Worm (Caenorhabditis elegans) whole organism, L1 larva: ENCODE results near the gene srd-38.

Source experiments
- C16A3.4 ChIP-seq: fragments of 150-350 bp; optimal IDR thresholded peaks from 2 replicates; lab custom pipeline; 2014; ENCODE audit warnings: missing biosample characterization, missing genetic modification characterization
- C34B4.2 ChIP-seq: sonication (generic microtip); optimal IDR thresholded peaks from 2 replicates; lab custom pipeline; 2017; ENCODE audit warnings: mild to moderate bottlenecking, missing genetic modification characterization, missing compliant biosample characterization
- F16B12.6 ChIP-seq: fragments of 150-350 bp; optimal IDR thresholded peaks from 2 replicates; lab custom pipeline; 2014; ENCODE audit warnings: missing biosample characterization, missing genetic modification characterization
- Y116A8C.19 ChIP-seq: sonication (generic microtip); optimal IDR thresholded peaks from 2 replicates; lab custom pipeline; 2016; ENCODE audit warnings: missing compliant biosample characterization, missing genetic modification characterization, borderline replicate concordance
- aha-1 ChIP-seq: fragments of 150-350 bp; optimal IDR thresholded peaks from 2 replicates; lab custom pipeline; 2014; ENCODE audit warnings: missing biosample characterization, missing genetic modification characterization
- alr-1 ChIP-seq: fragments of 200-800 bp; sonication (Bioruptor generic); optimal IDR thresholded peaks from 2 replicates; lab custom pipeline; 2018; ENCODE audit warnings: borderline replicate concordance, mild to moderate bottlenecking, missing genetic modification characterization, missing compliant biosample characterization
- aly-2 ChIP-seq: fragments of 150-350 bp; optimal IDR thresholded peaks from 2 replicates; lab custom pipeline; 2014; ENCODE audit warnings: missing biosample characterization, missing genetic modification characterization
- ceh-63 ChIP-seq: fragments of 200-800 bp; sonication (Bioruptor generic); optimal IDR thresholded peaks from 2 replicates; lab custom pipeline; 2018; ENCODE audit warnings: mild to moderate bottlenecking, missing genetic modification characterization, missing compliant biosample characterization
- ceh-82 ChIP-seq, 3 experiments: fragments of 150-350 bp in 1 of 3; sonication (generic microtip) in 2 of 3; optimal IDR thresholded peaks; 2 replicates each; lab custom pipeline; 2014 to 2017; ENCODE audit warnings: missing biosample characterization in 3 of 3, missing genetic modification characterization in 3 of 3
- ceh-88 ChIP-seq: fragments of 200-800 bp; sonication (Bioruptor generic); IDR thresholded peaks from 2 replicates; pipeline ENCODE4 v1.3.6; 2022; ENCODE audit warnings: missing genetic modification characterization, missing compliant biosample characterization
- ceh-90 ChIP-seq: sonication (generic microtip); optimal IDR thresholded peaks from 2 replicates; lab custom pipeline; 2016; ENCODE audit warnings: missing genetic modification characterization, missing compliant biosample characterization
- ces-1 ChIP-seq: fragments of 150-350 bp; optimal IDR thresholded peaks from 2 replicates; lab custom pipeline; 2014; ENCODE audit warnings: missing biosample characterization, missing genetic modification reagents, missing genetic modification characterization
- dpl-1 ChIP-seq, 3 experiments: fragments of 150-350 bp in 2 of 3; sonication (generic microtip) in 1 of 3; optimal IDR thresholded peaks; 2 replicates each; lab custom pipeline; 2014 to 2017; ENCODE audit warnings: missing biosample characterization in 3 of 3, missing genetic modification characterization in 3 of 3, missing genetic modification reagents in 3 of 3
- dsc-1 ChIP-seq: sonication (generic microtip); optimal IDR thresholded peaks from 2 replicates; lab custom pipeline; 2016; ENCODE audit warnings: mild to moderate bottlenecking, missing genetic modification characterization, missing compliant biosample characterization
- efl-3 ChIP-seq: fragments of 200-800 bp; sonication (Bioruptor generic); optimal IDR thresholded peaks from 2 replicates; lab custom pipeline; 2018; ENCODE audit warnings: mild to moderate bottlenecking, missing genetic modification characterization, missing compliant biosample characterization
- egl-13 ChIP-seq: sonication (generic microtip); optimal IDR thresholded peaks from 2 replicates; lab custom pipeline; 2016; ENCODE audit warnings: missing genotype, missing genetic modification reagents, missing genetic modification characterization, missing compliant biosample characterization
- elt-2 ChIP-seq: sonication (generic microtip); optimal IDR thresholded peaks from 2 replicates; lab custom pipeline; 2016; ENCODE audit warnings: missing genetic modification characterization, mild to moderate bottlenecking, inconsistent platforms, missing compliant biosample characterization, missing genetic modification reagents
- ets-5 ChIP-seq: fragments of 200-800 bp; sonication (Bioruptor generic); IDR thresholded peaks from 2 replicates; pipeline ENCODE4 v1.3.6; 2022; ENCODE audit warnings: missing genetic modification characterization, missing compliant biosample characterization
- fkh-10 ChIP-seq: sonication (generic microtip); optimal IDR thresholded peaks from 2 replicates; lab custom pipeline; 2017; ENCODE audit warnings: missing biosample characterization, missing genetic modification reagents, missing genetic modification characterization
- fos-1 ChIP-seq: fragments of 150-350 bp; optimal IDR thresholded peaks from 2 replicates; lab custom pipeline; 2014; ENCODE audit warnings: missing biosample characterization, missing genetic modification characterization
- grh-1 ChIP-seq: fragments of 200-800 bp; sonication (Bioruptor generic); IDR thresholded peaks from 2 replicates; pipeline ENCODE4 v1.3.6; 2022; ENCODE audit warnings: missing genetic modification reagents, missing genetic modification characterization, missing compliant biosample characterization
- hlh-17 ChIP-seq: fragments of 200-800 bp; sonication (Bioruptor generic); optimal IDR thresholded peaks from 2 replicates; lab custom pipeline; 2018; ENCODE audit warnings: missing genetic modification characterization, mild to moderate bottlenecking, missing compliant biosample characterization, moderate library complexity, borderline replicate concordance
- hlh-4 ChIP-seq: sonication (generic microtip); optimal IDR thresholded peaks from 2 replicates; lab custom pipeline; 2016; ENCODE audit warnings: mild to moderate bottlenecking, missing genetic modification characterization, missing compliant biosample characterization
- hpl-2 ChIP-seq: fragments of 150-350 bp; optimal IDR thresholded peaks from 2 replicates; lab custom pipeline; 2014; ENCODE audit warnings: missing biosample characterization, missing genetic modification reagents, missing genetic modification characterization
- irx-1 ChIP-seq: sonication (generic microtip); optimal IDR thresholded peaks from 2 replicates; lab custom pipeline; 2016; ENCODE audit warnings: missing genetic modification characterization, missing compliant biosample characterization
- jun-1 ChIP-seq: fragments of 150-350 bp; optimal IDR thresholded peaks from 2 replicates; lab custom pipeline; 2014; ENCODE audit warnings: missing biosample characterization, missing genetic modification reagents, missing genetic modification characterization
- lin-13 ChIP-seq: fragments of 150-350 bp; optimal IDR thresholded peaks from 2 replicates; lab custom pipeline; 2014; ENCODE audit warnings: missing biosample characterization, missing genetic modification reagents, missing genetic modification characterization
- lin-15B ChIP-seq: fragments of 150-350 bp; sonication (generic microtip); optimal IDR thresholded peaks from 3 replicates; lab custom pipeline; 2014; ENCODE audit warnings: missing biosample characterization, missing genetic modification characterization
- lin-39 ChIP-seq: fragments of 150-350 bp; optimal IDR thresholded peaks from 2 replicates; lab custom pipeline; 2014; ENCODE audit warnings: missing biosample characterization, missing genetic modification reagents, missing genetic modification characterization
- lir-3 ChIP-seq: sonication (generic microtip); optimal IDR thresholded peaks from 2 replicates; lab custom pipeline; 2016; ENCODE audit warnings: mild to moderate bottlenecking, missing genetic modification characterization, moderate library complexity, missing compliant biosample characterization; ENCODE audit not compliant: poor library complexity
- mdl-1 ChIP-seq, 2 experiments: fragments of 150-350 bp; optimal IDR thresholded peaks; 2 replicates each; lab custom pipeline; 2014 to 2017; ENCODE audit warnings: missing biosample characterization in 2 of 2, missing genetic modification characterization in 2 of 2, inconsistent platforms in 1 of 2
- mef-2 ChIP-seq: fragments of 150-350 bp; optimal IDR thresholded peaks from 2 replicates; lab custom pipeline; 2014; ENCODE audit warnings: missing biosample characterization, missing genetic modification characterization
- mep-1 ChIP-seq: fragments of 150-350 bp; optimal IDR thresholded peaks from 2 replicates; lab custom pipeline; 2014; ENCODE audit warnings: missing biosample characterization, missing genetic modification characterization
- nhr-11 ChIP-seq: fragments of 150-350 bp; optimal IDR thresholded peaks from 2 replicates; lab custom pipeline; 2014; ENCODE audit warnings: missing biosample characterization, missing genetic modification characterization
- nhr-12 ChIP-seq: sonication (generic microtip); optimal IDR thresholded peaks from 2 replicates; lab custom pipeline; 2017; ENCODE audit warnings: missing biosample characterization, missing genetic modification characterization
- nhr-19 ChIP-seq: fragments of 200-800 bp; sonication (Bioruptor generic); conservative IDR thresholded peaks from 2 replicates; pipeline ENCODE4 v1.3.6; 2022; ENCODE audit warnings: missing genetic modification characterization, missing compliant biosample characterization
- nhr-237 ChIP-seq: fragments of 150-350 bp; optimal IDR thresholded peaks from 2 replicates; lab custom pipeline; 2014; ENCODE audit warnings: missing biosample characterization, missing genetic modification characterization
- nhr-71 ChIP-seq: sonication (generic microtip); optimal IDR thresholded peaks from 2 replicates; lab custom pipeline; 2016; ENCODE audit warnings: mild to moderate bottlenecking, missing genetic modification characterization, moderate library complexity, missing compliant biosample characterization
- nhr-77 ChIP-seq: fragments of 150-350 bp; optimal IDR thresholded peaks from 2 replicates; lab custom pipeline; 2014; ENCODE audit warnings: missing biosample characterization, missing genetic modification characterization
- nhr-85 ChIP-seq: sonication (generic microtip); peaks from one replicate; lab custom pipeline; 2016; ENCODE audit warnings: missing genetic modification characterization, inconsistent platforms, missing compliant biosample characterization
- nhr-90 ChIP-seq: sonication (generic microtip); optimal IDR thresholded peaks from 2 replicates; lab custom pipeline; 2016; ENCODE audit warnings: mild to moderate bottlenecking, missing genetic modification characterization, missing compliant biosample characterization; ENCODE audit not compliant: poor library complexity
- pax-3 ChIP-seq: fragments of 200-800 bp; sonication (Bioruptor generic); optimal IDR thresholded peaks from 2 replicates; lab custom pipeline; 2018; ENCODE audit warnings: mild to moderate bottlenecking, missing genetic modification characterization, moderate library complexity, missing compliant biosample characterization
- pqm-1 ChIP-seq: sonication (generic microtip); optimal IDR thresholded peaks from 3 replicates; lab custom pipeline; 2017; ENCODE audit warnings: missing biosample characterization, missing genetic modification characterization
- rnt-1 ChIP-seq: sonication (generic microtip); optimal IDR thresholded peaks from 2 replicates; lab custom pipeline; 2016; ENCODE audit warnings: mild to moderate bottlenecking, missing genetic modification characterization, moderate library complexity, missing compliant biosample characterization
- skn-1 ChIP-seq: fragments of 150-350 bp; optimal IDR thresholded peaks from 2 replicates; lab custom pipeline; 2014; ENCODE audit warnings: missing biosample characterization, missing genetic modification characterization
- snpc-4 ChIP-seq: fragments of 150-350 bp; optimal IDR thresholded peaks from 2 replicates; lab custom pipeline; 2014; ENCODE audit warnings: missing biosample characterization, missing genetic modification characterization
- snu-23 ChIP-seq: sonication (generic microtip); optimal IDR thresholded peaks from 2 replicates; lab custom pipeline; 2016; ENCODE audit warnings: missing genetic modification characterization, missing compliant biosample characterization
- tbx-2 ChIP-seq: sonication (generic microtip); optimal IDR thresholded peaks from 2 replicates; lab custom pipeline; 2016; ENCODE audit warnings: missing genetic modification characterization, missing compliant biosample characterization
- unc-86 ChIP-seq: sonication (generic microtip); optimal IDR thresholded peaks from 2 replicates; lab custom pipeline; 2016; ENCODE audit warnings: missing genetic modification characterization, missing compliant biosample characterization
- vab-15 ChIP-seq: sonication (generic microtip); optimal IDR thresholded peaks from 2 replicates; lab custom pipeline; 2017; ENCODE audit warnings: missing genotype, mild to moderate bottlenecking, missing genetic modification characterization, missing compliant biosample characterization
- xbp-1 ChIP-seq: sonication (generic microtip); optimal IDR thresholded peaks from 2 replicates; lab custom pipeline; 2016; ENCODE audit warnings: missing genetic modification characterization, missing compliant biosample characterization
- zag-1 ChIP-seq: fragments of 150-350 bp; optimal IDR thresholded peaks from 2 replicates; lab custom pipeline; 2014; ENCODE audit warnings: missing biosample characterization, missing genetic modification characterization
- zip-4 ChIP-seq: fragments of 200-800 bp; sonication (Bioruptor generic); optimal IDR thresholded peaks from 2 replicates; lab custom pipeline; 2018; ENCODE audit warnings: mild to moderate bottlenecking, missing genetic modification characterization, moderate library complexity, missing compliant biosample characterization
- ztf-11 ChIP-seq, 2 experiments: sonication (generic microtip); optimal IDR thresholded peaks; 2 replicates each; lab custom pipeline; 2016 to 2017; ENCODE audit warnings: missing genetic modification characterization in 2 of 2, missing biosample characterization in 1 of 2, missing compliant biosample characterization in 1 of 2

The srd-38 gene

DNA sequence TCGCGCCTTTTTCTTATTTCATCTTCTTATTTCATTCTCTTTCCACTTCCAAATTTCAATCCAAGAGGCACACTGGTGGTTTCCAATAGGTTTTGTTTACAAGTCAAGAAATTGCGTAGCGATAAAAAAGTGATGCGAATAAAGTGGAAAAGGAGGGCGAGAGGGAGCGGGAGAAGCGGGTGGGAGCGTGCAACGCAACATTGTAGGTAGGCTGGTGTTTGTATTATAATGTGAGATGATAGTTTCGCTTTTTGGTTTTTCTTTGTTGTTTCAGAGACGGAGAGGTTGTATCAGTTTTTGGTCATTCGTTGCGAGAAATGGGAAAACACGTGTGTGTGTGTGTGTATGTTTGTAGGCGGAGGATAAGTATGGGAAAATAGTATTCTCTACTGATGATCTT lies 41.4 kb upstream of the srd-38 start (continued):
- TF ChIP-seq egl-13 (tag; lab: Kevin White, UChicago): no peak
- no peak for TF ChIP-seq hlh-17 (GFP tag; lab: Kevin White, UChicago)
- TF ChIP-seq skn-1 (tag; lab: Kevin White, UChicago): no peak
- peak; percentile 74 for TF ChIP-seq nhr-71
- no peak for TF ChIP-seq lin-39 (tag; lab: Kevin White, UChicago)
- no peak for TF ChIP-seq mep-1 (tag; lab: Kevin White, UChicago)
- peak; percentile 95 for TF ChIP-seq nhr-85 (tag; lab: Kevin White, UChicago)
- peak; percentile 23 for TF ChIP-seq rnt-1 (tag; lab: Kevin White, UChicago)
- TF ChIP-seq F16B12.6 (tag; lab: Kevin White, UChicago): no peak
- TF ChIP-seq jun-1 (tag; lab: Kevin White, UChicago): no peak
- TF ChIP-seq vab-15 (tag; lab: Kevin White, UChicago): no peak
- TF ChIP-seq ceh-63 (GFP tag; lab: Kevin White, UChicago): no peak
- TF ChIP-seq nhr-77: peak; percentile 64
- no peak for TF ChIP-seq pqm-1 (tag; lab: Kevin White, UChicago)
- no peak for TF ChIP-seq hpl-2 (GFP tag; lab: Kevin White, UChicago)
- no peak for TF ChIP-seq fos-1
- TF ChIP-seq irx-1 (tag; lab: Kevin White, UChicago): no peak
- TF ChIP-seq C16A3.4: peak; percentile 53
- peak in 1 of 3 experiments; percentile 7 for TF ChIP-seq dpl-1 (GFP tag; optimal IDR thresholded peaks at IDR 0.05; lab: Kevin White, UChicago)
- 0 out of 2 replicates have a peak, but pooled peaks have one; percentile 7 for TF ChIP-seq grh-1 (GFP tag; lab: Robert Waterston, UW)
- TF ChIP-seq mdl-1 (tag; optimal IDR thresholded peaks at IDR 0.05; lab: Kevin White, UChicago): peak in 1 of 2 experiments; percentile 91
- peak in 1 of 3 experiments; percentile 6 for TF ChIP-seq ceh-82 (tag; optimal IDR thresholded peaks at IDR 0.05; lab: Kevin White, UChicago)
- TF ChIP-seq nhr-11: no peak
- no peak for TF ChIP-seq efl-3 (GFP tag; lab: Kevin White, UChicago)
- no peak for TF ChIP-seq nhr-12 (tag; lab: Kevin White, UChicago)
- TF ChIP-seq hlh-4 (tag; lab: Kevin White, UChicago): no peak
- TF ChIP-seq lir-3 (tag; lab: Kevin White, UChicago): no peak
- no peak for TF ChIP-seq dsc-1
- TF ChIP-seq aly-2: no peak
- TF ChIP-seq zag-1 (tag; lab: Kevin White, UChicago): no peak
- TF ChIP-seq tbx-2 (tag; lab: Kevin White, UChicago): peak; percentile 58
- no peak for TF ChIP-seq Y116A8C.19
- peak; percentile 76 for TF ChIP-seq elt-2 (tag; lab: Kevin White, UChicago)
- no peak for TF ChIP-seq mef-2 (tag; lab: Kevin White, UChicago)
- TF ChIP-seq pax-3 (tag; lab: Kevin White, UChicago): no peak
- TF ChIP-seq snpc-4 (tag; lab: Kevin White, UChicago): no peak
- TF ChIP-seq ceh-90 (tag; lab: Kevin White, UChicago): no peak
- TF ChIP-seq xbp-1: no peak
- no peak for TF ChIP-seq zip-4 (GFP tag; lab: Kevin White, UChicago)
- no peak for TF ChIP-seq ceh-88
- TF ChIP-seq ztf-11 (tag; optimal IDR thresholded peaks at IDR 0.05; lab: Kevin White, UChicago): no peak
- no peak for TF ChIP-seq lin-13 (GFP tag; lab: Kevin White, UChicago)
- TF ChIP-seq snu-23 (GFP tag; lab: Kevin White, UChicago): peak; percentile 75
- no peak for TF ChIP-seq nhr-237 (tag; lab: Kevin White, UChicago)
- TF ChIP-seq ets-5: no peak
- TF ChIP-seq unc-86: no peak
- no peak for TF ChIP-seq aha-1 (tag; lab: Kevin White, UChicago)
- TF ChIP-seq nhr-19 (GFP tag; lab: Robert Waterston, UW): peak; percentile 29; the same call in 1 of the 2 replicates
- TF ChIP-seq C34B4.2 (tag; lab: Kevin White, UChicago): no peak
- no peak for TF ChIP-seq ces-1 (GFP tag; lab: Kevin White, UChicago)
- TF ChIP-seq alr-1 (tag; lab: Kevin White, UChicago): no peak
- TF ChIP-seq fkh-10: no peak
- no peak for TF ChIP-seq lin-15B (tag; lab: Kevin White, UChicago)
- TF ChIP-seq nhr-90 (tag; lab: Kevin White, UChicago): peak; percentile 64
